Worm (Caenorhabditis elegans) whole organism, late embryonic: ENCODE measurements around the gene C05B5.17.

ENCODE experiments used
- C38D4.7 ChIP-seq: fragments of 200-800 bp; sonication (Bioruptor generic); optimal IDR thresholded peaks from 2 replicates; lab custom pipeline; 2018; ENCODE audit warnings: mild to moderate bottlenecking, missing genetic modification characterization, moderate library complexity, missing compliant biosample characterization
- ama-1 ChIP-seq: fragments of 150-350 bp; optimal IDR thresholded peaks from 2 replicates; lab custom pipeline; 2014
- ceh-9 ChIP-seq: sonication (generic microtip); optimal IDR thresholded peaks from 2 replicates; lab custom pipeline; 2016; ENCODE audit warnings: mild to moderate bottlenecking, missing genetic modification characterization, inconsistent platforms, missing compliant biosample characterization
- fkh-10 ChIP-seq: fragments of 150-350 bp; optimal IDR thresholded peaks from 2 replicates; lab custom pipeline; 2014; ENCODE audit warnings: missing biosample characterization, missing genetic modification reagents, missing genetic modification characterization
- nhr-11 ChIP-seq: fragments of 150-350 bp; optimal IDR thresholded peaks from 2 replicates; lab custom pipeline; 2014; ENCODE audit warnings: missing biosample characterization, missing genetic modification characterization
- odd-2 ChIP-seq: sonication (generic microtip); optimal IDR thresholded peaks from 2 replicates; lab custom pipeline; 2017; ENCODE audit warnings: antibody characterized with exemption, mild to moderate bottlenecking, missing genetic modification characterization, missing compliant biosample characterization
- pax-1 ChIP-seq: fragments of 150-350 bp; optimal IDR thresholded peaks from 2 replicates; lab custom pipeline; 2014; ENCODE audit warnings: missing biosample characterization, missing genetic modification characterization
- rnt-1 ChIP-seq: sonication (generic microtip); optimal IDR thresholded peaks from 2 replicates; lab custom pipeline; 2016; ENCODE audit warnings: missing genetic modification characterization, missing compliant biosample characterization
- tbx-2 ChIP-seq: sonication (generic microtip); optimal IDR thresholded peaks from 2 replicates; lab custom pipeline; 2016; ENCODE audit warnings: missing genetic modification characterization, missing compliant biosample characterization

DNA sequence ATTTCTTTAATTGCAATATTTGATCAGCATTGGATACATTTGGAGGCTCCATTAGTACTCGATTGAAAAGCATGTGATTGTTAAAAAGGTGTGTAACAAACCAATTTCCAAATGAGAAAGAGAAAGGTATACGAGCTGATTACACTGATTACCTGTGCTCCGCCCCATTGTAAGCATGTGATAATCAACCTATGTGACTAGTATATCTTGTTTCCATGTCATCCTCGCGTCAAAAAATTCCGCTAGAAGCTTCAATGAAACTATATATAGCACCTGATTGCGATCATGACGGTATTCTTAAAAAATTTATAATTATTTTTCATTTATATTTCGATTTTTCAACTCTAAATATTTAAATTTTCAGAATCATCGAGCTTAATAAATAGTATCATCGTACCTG lies 31.4 kb upstream of the C05B5.17 start, which contains the start of gene M04D8.4:
- TF ChIP-seq rnt-1 (tag; lab: Kevin White, UChicago) (no peak), odd-2 (tag; lab: Kevin White, UChicago) (no peak), ceh-9 (no peak), nhr-11 (no peak), tbx-2 (tag; lab: Kevin White, UChicago) (no peak), fkh-10 (GFP tag; lab: Kevin White, UChicago) (no peak), ama-1 (lab: Kevin White, UChicago) (no peak), C38D4.7 (GFP tag; lab: Kevin White, UChicago) (no peak), pax-1 (no peak)
